Worm (Caenorhabditis elegans): ENCODE measurements around the gene phlp-2.

ce11 chrIII:4191091-4191638, 18.1 kb upstream of the phlp-2 start, which contains the start of gene dnj-16:
- TF ChIP-seq egl-13 (tag; optimal IDR thresholded peaks at IDR 0.05) = no peak
- TF ChIP-seq unc-62 (GFP tag; optimal IDR thresholded peaks at IDR 0.05) = no peak
- no peak for TF ChIP-seq ztf-4 (tag; optimal IDR thresholded peaks at IDR 0.05)
- TF ChIP-seq ceh-82 (tag; optimal IDR thresholded peaks at IDR 0.05) = peak; percentile 12 to 73 (median 14)
- peak; percentile 29 for TF ChIP-seq skn-1 (tag; optimal IDR thresholded peaks at IDR 0.05)
- no peak for TF ChIP-seq snpc-4 (tag; optimal IDR thresholded peaks at IDR 0.05)
